Fruit fly (Drosophila melanogaster) S2 (cell line): Measurements from ENCODE around the gene robo2.

ENCODE experiments used
- CG8478 ChIP-seq: fragments of >200 bp; optimal IDR thresholded peaks from 2 replicates; lab custom pipeline; 2018
- CTCF ChIP-seq, 2 experiments: fragments of >200 bp; optimal IDR thresholded peaks; 2 replicates each; lab custom pipeline; 2018

Gene robo2

dm6 chr2L:1443509-1443908, 23.3 kb upstream of the robo2 start:
- no peak for TF ChIP-seq CTCF (optimal IDR thresholded peaks at IDR 0.05; lab: Kevin White, UChicago)
- no peak for TF ChIP-seq CG8478 (lab: Kevin White, UChicago)

- TF ChIP-seq CG8478 (lab: Kevin White, UChicago) (no peak), CTCF (optimal IDR thresholded peaks at IDR 0.05; lab: Kevin White, UChicago) (no peak)
These were observed 21.9 kb upstream of the robo2 start, which contains the start of gene CG43402 for dm6 chr2L:1442052-1442677. CG43402 (plus strand) TSS chr2L:1442627.

- TF ChIP-seq CTCF (optimal IDR thresholded peaks at IDR 0.05; lab: Kevin White, UChicago): no peak
- TF ChIP-seq CG8478 (lab: Kevin White, UChicago): no peak
These were observed 19.7 kb upstream of the robo2 start for dm6 chr2L:1439790-1440422.

- no peak for TF ChIP-seq CTCF (optimal IDR thresholded peaks at IDR 0.05; lab: Kevin White, UChicago)
- no peak for TF ChIP-seq CG8478 (lab: Kevin White, UChicago)
These were observed 15.2 kb upstream of the robo2 start for dm6 chr2L:1435494-1435893.

dm6 chr2L:1434948-1435347, 14.7 kb upstream of the robo2 start:
- TF ChIP-seq CG8478 (lab: Kevin White, UChicago) (no peak), CTCF (optimal IDR thresholded peaks at IDR 0.05; lab: Kevin White, UChicago) (no peak)

- TF ChIP-seq CG8478 (lab: Kevin White, UChicago) (no peak), CTCF (optimal IDR thresholded peaks at IDR 0.05; lab: Kevin White, UChicago) (no peak)
These were observed 13.5 kb upstream of the robo2 start for dm6 chr2L:1433732-1434131.

dm6 chr2L:1431430-1431829, 11.2 kb upstream of the robo2 start:
- TF ChIP-seq CG8478 (lab: Kevin White, UChicago) (no peak), CTCF (optimal IDR thresholded peaks at IDR 0.05; lab: Kevin White, UChicago) (no peak)

- TF ChIP-seq CTCF (optimal IDR thresholded peaks at IDR 0.05; lab: Kevin White, UChicago) (no peak), CG8478 (lab: Kevin White, UChicago) (no peak)
These were observed 9.3 kb upstream of the robo2 start for dm6 chr2L:1429558-1429957.

- TF ChIP-seq CTCF (optimal IDR thresholded peaks at IDR 0.05; lab: Kevin White, UChicago): no peak
These were observed 8.0 kb upstream of the robo2 start, which contains the start of gene CG43401 for dm6 chr2L:1428290-1428689. CG43401 (plus strand) TSS chr2L:1428474.

- no peak for TF ChIP-seq CG8478 (lab: Kevin White, UChicago)
- no peak for TF ChIP-seq CTCF (optimal IDR thresholded peaks at IDR 0.05; lab: Kevin White, UChicago)
These were observed 7.5 kb upstream of the robo2 start for dm6 chr2L:1427792-1428191.

dm6 chr2L:1426821-1427265, 6.6 kb upstream of the robo2 start:
- TF ChIP-seq CTCF (optimal IDR thresholded peaks at IDR 0.05; lab: Kevin White, UChicago): no peak

- TF ChIP-seq CG8478 (lab: Kevin White, UChicago) (no peak), CTCF (optimal IDR thresholded peaks at IDR 0.05; lab: Kevin White, UChicago) (no peak)
These were observed 5.6 kb upstream of the robo2 start for dm6 chr2L:1425799-1426357.

dm6 chr2L:1424812-1425211, 4.6 kb upstream of the robo2 start:
- no peak for TF ChIP-seq CTCF (optimal IDR thresholded peaks at IDR 0.05; lab: Kevin White, UChicago)

- TF ChIP-seq CG8478 (lab: Kevin White, UChicago) (no peak), CTCF (optimal IDR thresholded peaks at IDR 0.05; lab: Kevin White, UChicago) (no peak)
These were observed 3.7 kb upstream of the robo2 start for dm6 chr2L:1423832-1424382.

dm6 chr2L:1422725-1423124, 2.5 kb upstream of the robo2 start:
- TF ChIP-seq CTCF (optimal IDR thresholded peaks at IDR 0.05; lab: Kevin White, UChicago) (no peak), CG8478 (lab: Kevin White, UChicago) (no peak)
